Worm (Caenorhabditis elegans) whole organism, L1 larva: Measurements from ENCODE around the gene F11G11.15.
"Not testable (repeated sequence)": the region's sequence is repeated elsewhere in the genome, so short reads cannot be mapped to it uniquely, and the experiment has no call there.

Source experiments
- F16B12.6 ChIP-seq: fragments of 150-350 bp; optimal IDR thresholded peaks from 2 replicates; lab custom pipeline; 2014; ENCODE audit warnings: missing biosample characterization, missing genetic modification characterization
- Y116A8C.19 ChIP-seq: sonication (generic microtip); optimal IDR thresholded peaks from 2 replicates; lab custom pipeline; 2016; ENCODE audit warnings: missing compliant biosample characterization, missing genetic modification characterization, borderline replicate concordance
- aha-1 ChIP-seq: fragments of 150-350 bp; optimal IDR thresholded peaks from 2 replicates; lab custom pipeline; 2014; ENCODE audit warnings: missing biosample characterization, missing genetic modification characterization
- ama-1 ChIP-seq: fragments of 150-350 bp; optimal IDR thresholded peaks from 2 replicates; lab custom pipeline; 2014
- ceh-63 ChIP-seq: fragments of 200-800 bp; sonication (Bioruptor generic); optimal IDR thresholded peaks from 2 replicates; lab custom pipeline; 2018; ENCODE audit warnings: mild to moderate bottlenecking, missing genetic modification characterization, missing compliant biosample characterization
- ceh-82 ChIP-seq, 3 experiments: fragments of 150-350 bp in 1 of 3; sonication (generic microtip) in 2 of 3; optimal IDR thresholded peaks; 2 replicates each; lab custom pipeline; 2014 to 2017; ENCODE audit warnings: missing biosample characterization in 3 of 3, missing genetic modification characterization in 3 of 3
- ceh-90 ChIP-seq: sonication (generic microtip); optimal IDR thresholded peaks from 2 replicates; lab custom pipeline; 2016; ENCODE audit warnings: missing genetic modification characterization, missing compliant biosample characterization
- ces-1 ChIP-seq: fragments of 150-350 bp; optimal IDR thresholded peaks from 2 replicates; lab custom pipeline; 2014; ENCODE audit warnings: missing biosample characterization, missing genetic modification reagents, missing genetic modification characterization
- egl-27 ChIP-seq, 2 experiments: fragments of 150-350 bp in 1 of 2; sonication (generic microtip); optimal IDR thresholded peaks; 3 replicates each; lab custom pipeline; 2017 to 2018; ENCODE audit warnings: missing biosample characterization in 2 of 2, missing genetic modification characterization in 2 of 2, missing genetic modification reagents in 2 of 2
- fkh-4 ChIP-seq: sonication (generic microtip); optimal IDR thresholded peaks from 2 replicates; lab custom pipeline; 2016; ENCODE audit warnings: missing compliant biosample characterization, missing genetic modification characterization, borderline replicate concordance
- fkh-8 ChIP-seq: sonication (generic microtip); optimal IDR thresholded peaks from 2 replicates; lab custom pipeline; 2016; ENCODE audit warnings: mild to moderate bottlenecking, missing genetic modification characterization, missing compliant biosample characterization
- fos-1 ChIP-seq: fragments of 150-350 bp; optimal IDR thresholded peaks from 2 replicates; lab custom pipeline; 2014; ENCODE audit warnings: missing biosample characterization, missing genetic modification characterization
- grh-1 ChIP-seq: fragments of 200-800 bp; sonication (Bioruptor generic); IDR thresholded peaks from 2 replicates; pipeline ENCODE4 v1.3.6; 2022; ENCODE audit warnings: missing genetic modification reagents, missing genetic modification characterization, missing compliant biosample characterization
- hlh-17 ChIP-seq: fragments of 200-800 bp; sonication (Bioruptor generic); optimal IDR thresholded peaks from 2 replicates; lab custom pipeline; 2018; ENCODE audit warnings: missing genetic modification characterization, mild to moderate bottlenecking, missing compliant biosample characterization, moderate library complexity, borderline replicate concordance
- hpl-2 ChIP-seq: fragments of 150-350 bp; optimal IDR thresholded peaks from 2 replicates; lab custom pipeline; 2014; ENCODE audit warnings: missing biosample characterization, missing genetic modification reagents, missing genetic modification characterization
- jun-1 ChIP-seq: fragments of 150-350 bp; optimal IDR thresholded peaks from 2 replicates; lab custom pipeline; 2014; ENCODE audit warnings: missing biosample characterization, missing genetic modification reagents, missing genetic modification characterization
- lin-13 ChIP-seq: fragments of 150-350 bp; optimal IDR thresholded peaks from 2 replicates; lab custom pipeline; 2014; ENCODE audit warnings: missing biosample characterization, missing genetic modification reagents, missing genetic modification characterization
- lin-14 ChIP-seq: fragments of 200-800 bp; sonication (Bioruptor generic); optimal IDR thresholded peaks from 2 replicates; lab custom pipeline; 2018; ENCODE audit warnings: mild to moderate bottlenecking, missing genetic modification characterization, moderate library complexity, missing compliant biosample characterization
- lin-15B ChIP-seq: fragments of 150-350 bp; sonication (generic microtip); optimal IDR thresholded peaks from 3 replicates; lab custom pipeline; 2014; ENCODE audit warnings: missing biosample characterization, missing genetic modification characterization
- lin-35 ChIP-seq, 2 experiments: fragments of 150-350 bp; optimal IDR thresholded peaks; 2 replicates each; lab custom pipeline; 2014; ENCODE audit warnings: missing biosample characterization in 2 of 2, missing genetic modification characterization in 2 of 2, missing genetic modification reagents in 2 of 2
- lir-3 ChIP-seq: sonication (generic microtip); optimal IDR thresholded peaks from 2 replicates; lab custom pipeline; 2016; ENCODE audit warnings: mild to moderate bottlenecking, missing genetic modification characterization, moderate library complexity, missing compliant biosample characterization; ENCODE audit not compliant: poor library complexity
- lsy-2 ChIP-seq, 2 experiments: fragments of 150-350 bp; optimal IDR thresholded peaks; 2 replicates each; lab custom pipeline; 2014; ENCODE audit warnings: missing biosample characterization in 2 of 2, missing genetic modification characterization in 2 of 2
- mef-2 ChIP-seq: fragments of 150-350 bp; optimal IDR thresholded peaks from 2 replicates; lab custom pipeline; 2014; ENCODE audit warnings: missing biosample characterization, missing genetic modification characterization
- mep-1 ChIP-seq: fragments of 150-350 bp; optimal IDR thresholded peaks from 2 replicates; lab custom pipeline; 2014; ENCODE audit warnings: missing biosample characterization, missing genetic modification characterization
- nhr-11 ChIP-seq: fragments of 150-350 bp; optimal IDR thresholded peaks from 2 replicates; lab custom pipeline; 2014; ENCODE audit warnings: missing biosample characterization, missing genetic modification characterization
- nhr-20 ChIP-seq: sonication (generic microtip); optimal IDR thresholded peaks from 2 replicates; lab custom pipeline; 2016; ENCODE audit warnings: mild to moderate bottlenecking, missing genetic modification characterization, missing compliant biosample characterization
- nhr-28 ChIP-seq: fragments of 150-350 bp; optimal IDR thresholded peaks from 2 replicates; lab custom pipeline; 2014; ENCODE audit warnings: missing biosample characterization, missing genetic modification characterization
- nhr-47 ChIP-seq: sonication (generic microtip); optimal IDR thresholded peaks from 2 replicates; lab custom pipeline; 2016; ENCODE audit warnings: mild to moderate bottlenecking, missing genetic modification characterization, moderate library complexity, missing compliant biosample characterization
- nhr-71 ChIP-seq: sonication (generic microtip); optimal IDR thresholded peaks from 2 replicates; lab custom pipeline; 2016; ENCODE audit warnings: mild to moderate bottlenecking, missing genetic modification characterization, moderate library complexity, missing compliant biosample characterization
- nhr-76 ChIP-seq: sonication (generic microtip); optimal IDR thresholded peaks from 2 replicates; lab custom pipeline; 2017; ENCODE audit warnings: missing biosample characterization, missing genetic modification characterization
- nhr-77 ChIP-seq: fragments of 150-350 bp; optimal IDR thresholded peaks from 2 replicates; lab custom pipeline; 2014; ENCODE audit warnings: missing biosample characterization, missing genetic modification characterization
- nhr-84 ChIP-seq: sonication (generic microtip); optimal IDR thresholded peaks from 2 replicates; lab custom pipeline; 2017; ENCODE audit warnings: missing biosample characterization, missing genetic modification characterization
- nhr-85 ChIP-seq: sonication (generic microtip); peaks from one replicate; lab custom pipeline; 2016; ENCODE audit warnings: missing genetic modification characterization, inconsistent platforms, missing compliant biosample characterization
- nhr-90 ChIP-seq: sonication (generic microtip); optimal IDR thresholded peaks from 2 replicates; lab custom pipeline; 2016; ENCODE audit warnings: mild to moderate bottlenecking, missing genetic modification characterization, missing compliant biosample characterization; ENCODE audit not compliant: poor library complexity
- pag-3 ChIP-seq: sonication (generic microtip); optimal IDR thresholded peaks from 2 replicates; lab custom pipeline; 2017; ENCODE audit warnings: missing genetic modification characterization, mild to moderate bottlenecking, missing compliant biosample characterization, antibody characterized with exemption, borderline replicate concordance; ENCODE audit not compliant: insufficient read depth
- pax-3 ChIP-seq: fragments of 200-800 bp; sonication (Bioruptor generic); optimal IDR thresholded peaks from 2 replicates; lab custom pipeline; 2018; ENCODE audit warnings: mild to moderate bottlenecking, missing genetic modification characterization, moderate library complexity, missing compliant biosample characterization
- snpc-4 ChIP-seq: fragments of 150-350 bp; optimal IDR thresholded peaks from 2 replicates; lab custom pipeline; 2014; ENCODE audit warnings: missing biosample characterization, missing genetic modification characterization
- snu-23 ChIP-seq: sonication (generic microtip); optimal IDR thresholded peaks from 2 replicates; lab custom pipeline; 2016; ENCODE audit warnings: missing genetic modification characterization, missing compliant biosample characterization
- sup-37 ChIP-seq: fragments of 200-800 bp; sonication (Bioruptor generic); optimal IDR thresholded peaks from 2 replicates; lab custom pipeline; 2018; ENCODE audit warnings: mild to moderate bottlenecking, missing genetic modification characterization, missing compliant biosample characterization
- tlp-1 ChIP-seq: fragments of 150-350 bp; optimal IDR thresholded peaks from 2 replicates; lab custom pipeline; 2014; ENCODE audit warnings: missing biosample characterization, missing genetic modification characterization
- unc-30 ChIP-seq: sonication (generic microtip); optimal IDR thresholded peaks from 2 replicates; lab custom pipeline; 2017; ENCODE audit warnings: missing biosample characterization, missing genetic modification characterization

Gene F11G11.15

ce11 chrII:4834761-4835160, 39.9 kb upstream of the F11G11.15 start, which contains the start of the genes C33F10.11 and C33F10.1:
Gene C33F10.11 (minus strand): TSS chrII:4834861.
Gene C33F10.1 (plus strand): TSS chrII:4835023.
- TF ChIP-seq fkh-8 (tag; lab: Kevin White, UChicago), result no peak
- TF ChIP-seq jun-1 (tag; lab: Kevin White, UChicago), result no peak
- no peak for TF ChIP-seq hpl-2 (GFP tag; lab: Kevin White, UChicago)
- no peak for TF ChIP-seq lin-14 (GFP tag; lab: Kevin White, UChicago)
- TF ChIP-seq tlp-1 (tag; lab: Kevin White, UChicago), result no peak
- no peak for TF ChIP-seq unc-30
- no peak for TF ChIP-seq fos-1 (tag; lab: Kevin White, UChicago)
- TF ChIP-seq egl-27 (tag; optimal IDR thresholded peaks at IDR 0.05; lab: Kevin White, UChicago), result no peak
- no peak for TF ChIP-seq hlh-17 (GFP tag; lab: Kevin White, UChicago)
- no peak for TF ChIP-seq mep-1 (tag; lab: Kevin White, UChicago)
- TF ChIP-seq ama-1, result no peak
- no peak for TF ChIP-seq lin-13 (GFP tag; lab: Kevin White, UChicago)
- TF ChIP-seq lin-15B (tag; lab: Kevin White, UChicago), result no peak
- TF ChIP-seq Y116A8C.19, result no peak
- TF ChIP-seq nhr-85, result no peak
- no peak for TF ChIP-seq ceh-63 (GFP tag; lab: Kevin White, UChicago)
- TF ChIP-seq nhr-47 (tag; lab: Kevin White, UChicago), result no peak
- TF ChIP-seq lin-35 (GFP tag; optimal IDR thresholded peaks at IDR 0.05; lab: Kevin White, UChicago), result no peak
- no peak for TF ChIP-seq nhr-71
- no peak for TF ChIP-seq nhr-11 (tag; lab: Kevin White, UChicago)

DNA sequence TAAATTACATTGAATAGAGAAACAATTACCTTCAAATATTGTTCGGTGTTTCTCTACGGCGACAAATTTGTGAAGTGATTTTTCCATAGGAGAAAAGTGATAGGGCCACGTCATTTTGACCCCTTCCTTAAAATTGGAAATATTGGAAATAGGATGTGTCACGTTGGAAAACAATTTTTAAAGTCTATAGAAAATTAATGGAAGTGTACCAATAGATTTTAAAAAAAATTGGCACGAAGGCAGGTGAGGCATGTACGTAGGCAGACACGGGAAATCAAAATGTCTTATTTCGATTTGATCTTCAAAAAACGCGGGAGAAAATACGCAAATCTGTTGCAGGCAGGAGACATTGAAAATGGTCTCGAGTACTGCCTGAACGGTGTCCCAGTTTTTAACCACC, 37.0 kb upstream of the F11G11.15 start, which contains the start of gene C33F10.12:
C33F10.12 (minus strand) TSS at position 101 of the 400 bp plus-strand sequence.
- TF ChIP-seq ama-1 (no peak), jun-1 (tag; lab: Kevin White, UChicago) (no peak), fos-1 (tag; lab: Kevin White, UChicago) (no peak), lin-15B (tag; lab: Kevin White, UChicago) (no peak)
- TF ChIP-seq, all 84 proteins: peak for 0

- not testable (repeated sequence) for TF ChIP-seq pax-3 (tag; lab: Kevin White, UChicago); mef-2 (tag; lab: Kevin White, UChicago); nhr-71
Measured at ce11 chrII:4842143-4842658, 32.4 kb upstream of the F11G11.15 start, which contains the start of the genes T23B7.2 and nspd-4. Gene T23B7.2 (minus strand): TSS chrII:4842243. Gene nspd-4 (plus strand): TSS chrII:4842608.

DNA sequence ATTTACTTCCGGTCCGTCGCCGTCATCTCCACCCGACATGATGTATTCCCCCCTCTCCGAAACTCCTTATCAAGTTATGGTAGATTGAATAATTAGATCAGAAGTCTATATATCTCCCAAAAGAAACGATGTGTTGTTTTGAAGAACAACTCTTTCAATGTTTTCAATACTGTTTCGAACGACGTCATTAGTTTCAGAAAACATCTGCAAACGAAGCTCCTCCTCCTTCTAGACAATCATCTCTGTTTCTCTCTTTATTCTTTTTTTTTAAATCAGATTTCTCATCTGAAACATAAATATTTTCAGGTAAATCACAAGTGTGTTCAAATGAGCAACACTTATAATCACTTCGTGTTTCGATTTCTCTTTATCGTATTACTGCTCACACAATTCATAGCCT, 24.8 kb upstream of the F11G11.15 start, which contains the start of gene T23B7.3:
T23B7.3 (plus strand) TSS at position 301 of the 400 bp plus-strand sequence.
- TF ChIP-seq lsy-2 (tag; optimal IDR thresholded peaks at IDR 0.05; lab: Kevin White, UChicago) (no peak), nhr-76 (tag; lab: Kevin White, UChicago) (no peak), nhr-84 (tag; lab: Kevin White, UChicago) (no peak), tlp-1 (tag; lab: Kevin White, UChicago) (no peak), ceh-90 (tag; lab: Kevin White, UChicago) (no peak), nhr-28 (tag; lab: Kevin White, UChicago) (no peak), ceh-82 (tag; optimal IDR thresholded peaks at IDR 0.05; lab: Kevin White, UChicago) (no peak), nhr-11 (tag; lab: Kevin White, UChicago) (no peak), nhr-71 (peak; percentile 29), F16B12.6 (no peak), snu-23 (GFP tag; lab: Kevin White, UChicago) (no peak), fkh-8 (tag; lab: Kevin White, UChicago) (peak; percentile 25), sup-37 (GFP tag; lab: Kevin White, UChicago) (no peak)

DNA sequence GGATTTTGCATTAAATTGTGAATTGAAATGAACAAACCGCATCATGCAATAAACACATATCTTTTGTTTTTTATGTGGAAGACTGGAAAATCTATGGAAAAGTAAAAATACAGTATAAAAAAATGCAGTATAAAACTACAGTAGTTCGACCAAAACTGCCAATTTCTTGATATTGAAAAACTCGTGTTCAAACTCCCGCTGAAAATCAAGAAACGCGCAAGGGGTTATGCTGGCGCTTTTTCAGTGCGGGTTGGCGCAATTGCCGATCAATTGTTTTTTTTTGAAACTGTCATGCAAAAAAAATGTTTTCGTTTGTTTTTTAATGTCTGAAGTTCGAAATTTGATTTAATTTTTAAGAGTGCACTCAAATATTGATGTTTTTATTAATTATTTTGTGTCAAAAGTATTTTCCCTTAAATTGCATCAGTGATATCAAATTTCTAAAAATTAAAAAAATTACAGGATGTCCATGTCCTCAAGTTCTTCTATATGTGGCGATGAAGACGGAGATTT, 23.0 kb upstream of the F11G11.15 start, which contains the start of gene dnj-9:
dnj-9 (plus strand) TSS at position 463 of the 513 bp plus-strand sequence.
- peak; percentile 83 for TF ChIP-seq lir-3 (tag; lab: Kevin White, UChicago)
- TF ChIP-seq snu-23 (GFP tag; lab: Kevin White, UChicago), result peak; percentile 97
- peak; percentile 98 for TF ChIP-seq nhr-20 (tag; lab: Kevin White, UChicago)
- peak; percentile 97 for TF ChIP-seq nhr-85
- TF ChIP-seq ces-1 (GFP tag; lab: Kevin White, UChicago), result no peak
- peak; percentile 97 for TF ChIP-seq nhr-90 (tag; lab: Kevin White, UChicago)
- TF ChIP-seq grh-1 (GFP tag; lab: Robert Waterston, UW), result peak; percentile 95
- TF ChIP-seq ceh-82 (tag; optimal IDR thresholded peaks at IDR 0.05; lab: Kevin White, UChicago), result peak; percentile 95 to 96 (median 96)
- TF ChIP-seq aha-1 (tag; lab: Kevin White, UChicago), result peak; percentile 90
- peak; percentile 97 for TF ChIP-seq nhr-47 (tag; lab: Kevin White, UChicago)
- TF ChIP-seq lsy-2 (tag; optimal IDR thresholded peaks at IDR 0.05; lab: Kevin White, UChicago), result peak; percentile 95 to 96
- peak; percentile 32 for TF ChIP-seq pag-3 (tag; lab: Kevin White, UChicago)
- peak; percentile 57 for TF ChIP-seq unc-30
- TF ChIP-seq nhr-11 (tag; lab: Kevin White, UChicago), result peak; percentile 88
- TF ChIP-seq snpc-4 (tag; lab: Kevin White, UChicago), result peak; percentile 91
- TF ChIP-seq nhr-77 (tag; lab: Kevin White, UChicago), result peak; percentile 88
- peak; percentile 80 for TF ChIP-seq fkh-4
